Fruit fly (Drosophila melanogaster) whole organism, embryonic: ENCODE measurements around the gene CG5805.

Experiments used
- Atf-2 ChIP-seq: fragments of 200-800 bp; sonication (Bioruptor generic); optimal IDR thresholded peaks from 2 replicates; lab custom pipeline; 2016; ENCODE audit warnings: missing biosample characterization, missing genetic modification characterization
- CG10462 ChIP-seq: fragments of 200-800 bp; sonication (Bioruptor generic); optimal IDR thresholded peaks from 2 replicates; lab custom pipeline; 2016; ENCODE audit warnings: missing biosample characterization, missing genetic modification characterization
- CG12071 ChIP-seq: fragments of 200-800 bp; sonication (Bioruptor generic); optimal IDR thresholded peaks from 3 replicates; lab custom pipeline; 2018; ENCODE audit warnings: missing biosample characterization, mild to moderate bottlenecking, missing genetic modification characterization
- CG12104 ChIP-seq: fragments of 200-800 bp; sonication (Bioruptor generic); optimal IDR thresholded peaks from 3 replicates; lab custom pipeline; 2016; ENCODE audit warnings: missing biosample characterization, missing genetic modification characterization
- CG1602 ChIP-seq: fragments of 200-800 bp; sonication (Bioruptor generic); optimal IDR thresholded peaks from 3 replicates; lab custom pipeline; 2016; ENCODE audit warnings: missing biosample characterization, missing genetic modification characterization
- CG17328 ChIP-seq: fragments of 200-800 bp; sonication (Bioruptor generic); IDR thresholded peaks from 2 replicates; pipeline ENCODE4 v1.3.6; 2022; ENCODE audit warnings: missing biosample characterization, missing genetic modification characterization
- CG17361 ChIP-seq: fragments of 200-800 bp; sonication (Bioruptor generic); IDR thresholded peaks from 3 replicates; pipeline ENCODE4 v1.3.6; 2022; ENCODE audit warnings: missing biosample characterization, missing genetic modification characterization
- CG18262 ChIP-seq: fragments of 200-800 bp; optimal IDR thresholded peaks from 3 replicates; lab custom pipeline; 2019; ENCODE audit warnings: missing biosample characterization, mild to moderate bottlenecking, missing genetic modification characterization, moderate library complexity
- CG18619 ChIP-seq: fragments of 200-800 bp; sonication (Bioruptor generic); optimal IDR thresholded peaks from 3 replicates; lab custom pipeline; 2017; ENCODE audit warnings: missing biosample characterization, mild to moderate bottlenecking, missing genetic modification characterization
- CG2202 ChIP-seq: fragments of 200-800 bp; sonication (Bioruptor generic); optimal IDR thresholded peaks from 2 replicates; lab custom pipeline; 2018; ENCODE audit warnings: missing biosample characterization, mild to moderate bottlenecking, missing genetic modification characterization
- CG3065 ChIP-seq: fragments of 200-800 bp; sonication (Bioruptor generic); optimal IDR thresholded peaks from 2 replicates; lab custom pipeline; 2016; ENCODE audit warnings: missing biosample characterization, missing genetic modification characterization
- CG34422 ChIP-seq: fragments of 200-800 bp; sonication (Bioruptor generic); IDR thresholded peaks from 3 replicates; pipeline ENCODE4 v1.3.6; 2022; ENCODE audit warnings: missing biosample characterization, missing genetic modification characterization
- CG42726 ChIP-seq: fragments of 200-800 bp; sonication (Bioruptor generic); IDR thresholded peaks from 2 replicates; pipeline ENCODE4 v1.3.6; 2022; ENCODE audit warnings: missing biosample characterization, missing genetic modification characterization; ENCODE audit not compliant: partially characterized antibody
- CG4328 ChIP-seq: fragments of 200-800 bp; sonication (Bioruptor generic); optimal IDR thresholded peaks from 3 replicates; lab custom pipeline; 2017; ENCODE audit warnings: missing biosample characterization, missing genetic modification reagents, missing genetic modification characterization
- CG4404 ChIP-seq: fragments of 200-800 bp; sonication (Bioruptor generic); IDR thresholded peaks from 2 replicates; pipeline ENCODE4 v1.3.6; 2022; ENCODE audit warnings: missing biosample characterization, missing genetic modification characterization
- CG6813 ChIP-seq: fragments of 200-800 bp; sonication (Bioruptor generic); optimal IDR thresholded peaks from 2 replicates; lab custom pipeline; 2017; ENCODE audit warnings: missing biosample characterization, missing genetic modification characterization, mild to moderate bottlenecking, moderate library complexity, missing genetic modification reagents
- CG7372 ChIP-seq: fragments of 200-800 bp; sonication (Bioruptor generic); IDR thresholded peaks from 2 replicates; pipeline ENCODE4 v1.3.6; 2022; ENCODE audit warnings: missing biosample characterization, missing genetic modification characterization
- CG7839 ChIP-seq: fragments of 200-800 bp; sonication (Bioruptor generic); optimal IDR thresholded peaks from 3 replicates; lab custom pipeline; 2018; ENCODE audit warnings: missing biosample characterization, mild to moderate bottlenecking, missing genetic modification characterization, moderate library complexity
- CG7963 ChIP-seq: fragments of 200-800 bp; sonication (Bioruptor generic); IDR thresholded peaks from 3 replicates; pipeline ENCODE4 v1.3.6; 2022; ENCODE audit warnings: missing biosample characterization, missing genetic modification characterization; ENCODE audit not compliant: partially characterized antibody
- CoRest ChIP-seq: fragments of 200-800 bp; sonication (Bioruptor generic); optimal IDR thresholded peaks from 3 replicates; lab custom pipeline; 2018; ENCODE audit warnings: missing biosample characterization, mild to moderate bottlenecking, missing genetic modification characterization, moderate library complexity
- D19A ChIP-seq: fragments of 200-800 bp; optimal IDR thresholded peaks from 3 replicates; lab custom pipeline; 2019; ENCODE audit warnings: missing biosample characterization, mild to moderate bottlenecking, missing genetic modification characterization, moderate library complexity
- Dp ChIP-seq: fragments of 200-800 bp; sonication (Bioruptor generic); optimal IDR thresholded peaks from 2 replicates; lab custom pipeline; 2018; ENCODE audit warnings: missing biosample characterization, mild to moderate bottlenecking, missing genetic modification characterization, moderate library complexity
- Drgx ChIP-seq: fragments of 200-800 bp; sonication (Bioruptor generic); IDR thresholded peaks from 2 replicates; pipeline ENCODE4 v1.3.6; 2022; ENCODE audit warnings: missing biosample characterization, missing genetic modification characterization
- Fer1 ChIP-seq: fragments of 200-800 bp; sonication (Bioruptor generic); optimal IDR thresholded peaks from 2 replicates; lab custom pipeline; 2017; ENCODE audit warnings: missing biosample characterization, mild to moderate bottlenecking, missing genetic modification characterization
- HLHmδ ChIP-seq: fragments of 200-800 bp; sonication (Bioruptor generic); optimal IDR thresholded peaks from 2 replicates; lab custom pipeline; 2018; ENCODE audit warnings: missing biosample characterization, mild to moderate bottlenecking, missing genetic modification characterization, moderate library complexity
- Hey ChIP-seq: fragments of 200-800 bp; sonication (Bioruptor generic); optimal IDR thresholded peaks from 3 replicates; lab custom pipeline; 2018; ENCODE audit warnings: missing biosample characterization, mild to moderate bottlenecking, missing genetic modification characterization
- Hr51 ChIP-seq, 2 experiments: fragments of 200-800 bp; sonication (Bioruptor generic); optimal IDR thresholded peaks; 2 replicates in 1 of 2; 3 replicates in 1 of 2; lab custom pipeline; 2016 to 2018; ENCODE audit warnings: missing biosample characterization in 2 of 2, missing genetic modification characterization in 2 of 2, mild to moderate bottlenecking in 1 of 2, moderate library complexity in 1 of 2
- MBD-R2 ChIP-seq: fragments of 200-800 bp; sonication (Bioruptor generic); IDR thresholded peaks from 2 replicates; pipeline ENCODE4 v1.3.6; 2022; ENCODE audit warnings: missing biosample characterization, missing genetic modification characterization
- Myb ChIP-seq: fragments of 200-800 bp; sonication (Bioruptor generic); optimal IDR thresholded peaks from 2 replicates; lab custom pipeline; 2016; ENCODE audit warnings: missing biosample characterization, missing genetic modification characterization
- NC2α ChIP-seq: fragments of 200-800 bp; sonication (Bioruptor generic); optimal IDR thresholded peaks from 2 replicates; lab custom pipeline; 2016; ENCODE audit warnings: missing biosample characterization, missing genetic modification characterization
- NC2β ChIP-seq: fragments of 200-800 bp; sonication (Bioruptor generic); optimal IDR thresholded peaks from 2 replicates; lab custom pipeline; 2016; ENCODE audit warnings: missing biosample characterization, missing genetic modification characterization
- Opbp ChIP-seq: fragments of 200-800 bp; sonication (Bioruptor generic); IDR thresholded peaks from 3 replicates; pipeline ENCODE4 v1.3.6; 2022; ENCODE audit warnings: missing biosample characterization, missing genetic modification characterization; ENCODE audit not compliant: partially characterized antibody
- Xrp1 ChIP-seq: fragments of 200-800 bp; sonication (Bioruptor generic); IDR thresholded peaks from 2 replicates; pipeline ENCODE4 v1.3.6; 2022; ENCODE audit warnings: missing biosample characterization, missing genetic modification characterization
- bab2 ChIP-seq: fragments of 200-800 bp; sonication (Bioruptor generic); optimal IDR thresholded peaks from 2 replicates; lab custom pipeline; 2016; ENCODE audit warnings: missing biosample characterization, missing genetic modification characterization
- cad ChIP-seq: fragments of >200 bp; optimal IDR thresholded peaks from 2 replicates; lab custom pipeline; 2017; ENCODE audit warnings: missing biosample characterization, missing genetic modification characterization
- cas ChIP-seq: fragments of 200-800 bp; sonication (Bioruptor generic); IDR thresholded peaks from 2 replicates; pipeline ENCODE4 v1.3.6; 2022; ENCODE audit warnings: missing biosample characterization, missing genetic modification characterization
- dysf ChIP-seq: fragments of 200-800 bp; sonication (Bioruptor generic); IDR thresholded peaks from 3 replicates; pipeline ENCODE4 v1.3.6; 2022; ENCODE audit warnings: missing biosample characterization, missing genetic modification characterization
- fd3F ChIP-seq: fragments of 200-800 bp; sonication (Bioruptor generic); optimal IDR thresholded peaks from 2 replicates; lab custom pipeline; 2018; ENCODE audit warnings: missing biosample characterization, mild to moderate bottlenecking, missing genetic modification characterization, moderate library complexity
- gro ChIP-seq: fragments of 200-800 bp; sonication (Bioruptor generic); optimal IDR thresholded peaks from 2 replicates; lab custom pipeline; 2016; ENCODE audit warnings: missing biosample characterization, missing genetic modification characterization
- lbe ChIP-seq: fragments of 200-800 bp; sonication (Bioruptor generic); optimal IDR thresholded peaks from 2 replicates; lab custom pipeline; 2016; ENCODE audit warnings: missing biosample characterization, mild to moderate bottlenecking, missing genetic modification characterization
- onecut ChIP-seq: fragments of 200-800 bp; sonication (Bioruptor generic); IDR thresholded peaks from 2 replicates; pipeline ENCODE4 v1.3.6; 2022; ENCODE audit warnings: missing biosample characterization, missing genetic modification characterization
- pros ChIP-seq: fragments of 200-800 bp; sonication (Bioruptor generic); optimal IDR thresholded peaks from 3 replicates; lab custom pipeline; 2019; ENCODE audit warnings: missing biosample characterization, mild to moderate bottlenecking, missing genetic modification characterization, moderate library complexity
- sim ChIP-seq: fragments of 200-800 bp; sonication (Bioruptor generic); IDR thresholded peaks from 2 replicates; pipeline ENCODE4 v1.3.6; 2022; ENCODE audit warnings: missing biosample characterization, missing genetic modification characterization
- sna ChIP-seq: fragments of 200-800 bp; sonication (Bioruptor generic); IDR thresholded peaks from 2 replicates; pipeline ENCODE4 v1.3.6; 2022; ENCODE audit warnings: missing biosample characterization, missing genetic modification characterization; ENCODE audit not compliant: partially characterized antibody
- sr ChIP-seq: fragments of 200-800 bp; sonication (Bioruptor generic); IDR thresholded peaks from 3 replicates; pipeline ENCODE4 v1.3.6; 2022; ENCODE audit warnings: missing biosample characterization, missing genetic modification characterization
- stwl ChIP-seq: fragments of 200-800 bp; sonication (Bioruptor generic); optimal IDR thresholded peaks from 3 replicates; lab custom pipeline; 2018; ENCODE audit warnings: missing biosample characterization, mild to moderate bottlenecking, missing genetic modification characterization, moderate library complexity
- tin ChIP-seq: fragments of 200-800 bp; sonication (Bioruptor generic); optimal IDR thresholded peaks from 3 replicates; lab custom pipeline; 2016; ENCODE audit warnings: missing biosample characterization, missing genetic modification characterization
- toy ChIP-seq: fragments of 200-800 bp; sonication (Bioruptor generic); IDR thresholded peaks from 2 replicates; pipeline ENCODE4 v1.3.6; 2022; ENCODE audit warnings: missing biosample characterization, missing genetic modification characterization
- zen ChIP-seq: fragments of 200-800 bp; sonication (Bioruptor generic); optimal IDR thresholded peaks from 3 replicates; lab custom pipeline; 2018; ENCODE audit warnings: missing biosample characterization, mild to moderate bottlenecking, missing genetic modification characterization, moderate library complexity

The CG5805 gene

DNA sequence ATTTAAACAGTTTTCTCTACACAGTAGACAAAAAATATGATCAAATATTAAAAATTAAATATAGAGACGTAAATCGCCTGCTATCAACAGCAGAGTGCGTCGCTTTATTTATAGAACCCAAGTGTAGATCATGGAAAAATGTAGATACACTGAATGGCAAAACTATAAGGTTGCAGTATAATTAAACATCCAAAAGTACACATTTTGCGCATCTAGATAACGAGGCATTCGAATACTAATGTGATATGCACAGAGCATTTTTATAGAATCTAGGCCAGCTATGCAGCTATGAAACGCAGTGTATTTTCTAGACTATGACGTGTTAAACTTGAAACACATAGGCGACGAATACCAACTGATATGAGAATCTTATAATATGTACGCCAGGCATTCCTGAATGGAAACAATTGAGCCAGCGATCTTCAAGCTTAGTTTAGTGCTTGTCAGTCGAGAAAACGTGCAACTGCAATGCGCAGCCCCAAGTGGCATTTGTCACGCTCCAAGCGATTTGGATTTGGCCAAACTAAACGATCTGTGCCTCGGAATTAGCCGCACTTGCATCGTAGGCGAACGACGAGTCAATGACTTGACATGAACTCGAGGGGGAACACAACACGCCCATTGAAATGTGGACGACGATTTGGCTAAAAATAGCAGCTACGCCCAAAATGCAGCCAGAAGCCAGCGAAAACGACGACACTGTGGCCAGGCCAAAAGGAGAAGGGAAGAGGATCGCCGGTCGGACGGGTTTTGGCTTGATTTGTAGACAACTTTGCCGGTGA, 23.8 kb upstream of the CG5805 start (continued):
- TF ChIP-seq fd3F (GFP tag; lab: Kevin White, UChicago): peak; percentile 91
- TF ChIP-seq lbe (GFP tag; lab: Kevin White, UChicago): peak; percentile 76
- peak; percentile 94 for TF ChIP-seq CG12071
- peak; percentile 86 for TF ChIP-seq bab2
- peak; percentile 68; the same call in 1 of the 2 replicates for TF ChIP-seq MBD-R2 (GFP tag; lab: Robert Waterston, UW)
- peak; percentile 93 for TF ChIP-seq dysf (GFP tag; lab: Robert Waterston, UW)
- peak; percentile 81 for TF ChIP-seq CG18262 (tag; lab: Kevin White, UChicago)
- TF ChIP-seq Fer1: peak; percentile 88
- peak; percentile 2 for TF ChIP-seq Dp
- peak; percentile 67; the same call in 1 of the 2 replicates for TF ChIP-seq toy (GFP tag; lab: Robert Waterston, UW)
- TF ChIP-seq CG18619 (GFP tag; lab: Kevin White, UChicago): peak; percentile 86
- no peak for TF ChIP-seq HLHmδ (GFP tag; lab: Kevin White, UChicago)
- no peak for TF ChIP-seq CG42726 (GFP tag; lab: Robert Waterston, UW)
- TF ChIP-seq gro (GFP tag; lab: Kevin White, UChicago): peak; percentile 91
- peak; percentile 83 for TF ChIP-seq D19A (tag; lab: Kevin White, UChicago)
- peak; percentile 90 for TF ChIP-seq CG6813 (GFP tag; lab: Kevin White, UChicago)
- TF ChIP-seq CG12104 (GFP tag; lab: Kevin White, UChicago): peak; percentile 76
- no peak for TF ChIP-seq CG7963 (GFP tag; lab: Robert Waterston, UW)
- TF ChIP-seq Atf-2 (GFP tag; lab: Kevin White, UChicago): peak; percentile 63
- TF ChIP-seq cad (GFP tag; lab: Kevin White, UChicago): no peak
- no peak for TF ChIP-seq pros (GFP tag; lab: Kevin White, UChicago)
- peak; percentile 90 for TF ChIP-seq Xrp1
- TF ChIP-seq CG17361 (GFP tag; lab: Robert Waterston, UW): peak; percentile 85
- TF ChIP-seq NC2α (GFP tag; lab: Kevin White, UChicago): peak; percentile 25
- peak; percentile 91 for TF ChIP-seq CG34422 (GFP tag; lab: Robert Waterston, UW)
- peak; percentile 54 for TF ChIP-seq CG2202 (tag; lab: Kevin White, UChicago)
- TF ChIP-seq CG4404: peak; percentile 61
- TF ChIP-seq NC2β (GFP tag; lab: Kevin White, UChicago): peak; percentile 73
- TF ChIP-seq sim (GFP tag; lab: Robert Waterston, UW): 0 out of 2 replicates have a peak, but pooled peaks have one; percentile 12
- TF ChIP-seq sna: no peak
- TF ChIP-seq CG3065 (GFP tag; lab: Kevin White, UChicago): no peak
- TF ChIP-seq Myb (GFP tag; lab: Kevin White, UChicago): peak; percentile 75
- TF ChIP-seq CG17328 (GFP tag; lab: Robert Waterston, UW): peak; percentile 86
- peak; percentile 49 for TF ChIP-seq zen (tag; lab: Kevin White, UChicago)
- peak; percentile 76 to 90 for TF ChIP-seq Hr51 (GFP tag; optimal IDR thresholded peaks at IDR 0.05; lab: Kevin White, UChicago)
- peak; percentile 95 for TF ChIP-seq Drgx (GFP tag; lab: Robert Waterston, UW)
- peak; percentile 75 for TF ChIP-seq tin
- TF ChIP-seq cas (GFP tag; lab: Robert Waterston, UW): peak; percentile 62
- peak; percentile 70 for TF ChIP-seq CG1602 (GFP tag; lab: Kevin White, UChicago)
- no peak for TF ChIP-seq Opbp
- TF ChIP-seq CG7839 (tag; lab: Kevin White, UChicago): peak; percentile 92
- no peak for TF ChIP-seq stwl (tag; lab: Kevin White, UChicago)
- TF ChIP-seq Hey: peak; percentile 59
- peak; percentile 69 for TF ChIP-seq CG4328 (GFP tag; lab: Kevin White, UChicago)
- TF ChIP-seq CoRest (tag; lab: Kevin White, UChicago): peak; percentile 91
- TF ChIP-seq sr: peak; percentile 72; the same call in 2 of the 3 replicates
- TF ChIP-seq CG10462: peak; percentile 69
- TF ChIP-seq onecut (GFP tag; lab: Robert Waterston, UW): peak; percentile 73
- TF ChIP-seq CG7372 (GFP tag; lab: Robert Waterston, UW): peak; percentile 86
